Fruit fly (Drosophila melanogaster) whole organism, embryonic: ENCODE data around the gene CG1440.

ENCODE experiments used
- Atf-2 ChIP-seq: fragments of 200-800 bp; sonication (Bioruptor generic); optimal IDR thresholded peaks from 2 replicates; lab custom pipeline; 2016; ENCODE audit warnings: missing biosample characterization, missing genetic modification characterization
- Atf3 ChIP-seq: fragments of 200-800 bp; sonication (Bioruptor generic); optimal IDR thresholded peaks from 3 replicates; lab custom pipeline; 2016; ENCODE audit warnings: missing biosample characterization, missing genetic modification characterization
- CG1233 ChIP-seq: fragments of 200-800 bp; sonication (Bioruptor generic); optimal IDR thresholded peaks from 4 replicates; lab custom pipeline; 2018; ENCODE audit warnings: missing biosample characterization, mild to moderate bottlenecking, missing genetic modification characterization
- CG12391 ChIP-seq: fragments of 200-800 bp; sonication (Bioruptor generic); optimal IDR thresholded peaks from 3 replicates; lab custom pipeline; 2018; ENCODE audit warnings: missing biosample characterization, mild to moderate bottlenecking, missing genetic modification characterization, moderate library complexity
- CG13424 ChIP-seq: fragments of 200-800 bp; sonication (Bioruptor generic); optimal IDR thresholded peaks from 2 replicates; lab custom pipeline; 2019; ENCODE audit warnings: missing biosample characterization, mild to moderate bottlenecking, missing genetic modification characterization, moderate library complexity
- CG13894 ChIP-seq: fragments of 200-800 bp; sonication (Bioruptor generic); optimal IDR thresholded peaks from 3 replicates; lab custom pipeline; 2018; ENCODE audit warnings: missing biosample characterization, mild to moderate bottlenecking, missing genetic modification characterization, moderate library complexity
- CG14050 ChIP-seq: fragments of 200-800 bp; sonication (Bioruptor generic); IDR thresholded peaks from 3 replicates; pipeline ENCODE4 v1.3.6; 2022; ENCODE audit warnings: missing biosample characterization, missing genetic modification characterization
- CG1647 ChIP-seq: fragments of 200-800 bp; sonication (Bioruptor generic); optimal IDR thresholded peaks from 3 replicates; lab custom pipeline; 2016; ENCODE audit warnings: missing biosample characterization, missing genetic modification characterization
- CG17359 ChIP-seq: fragments of 200-800 bp; sonication (Bioruptor generic); optimal IDR thresholded peaks from 3 replicates; lab custom pipeline; 2018; ENCODE audit warnings: missing biosample characterization, mild to moderate bottlenecking, missing genetic modification characterization, moderate library complexity
- CG17568 ChIP-seq: fragments of 200-800 bp; sonication (Bioruptor generic); optimal IDR thresholded peaks from 2 replicates; lab custom pipeline; 2018; ENCODE audit warnings: missing biosample characterization, mild to moderate bottlenecking, missing genetic modification characterization, moderate library complexity
- CG18619 ChIP-seq: fragments of 200-800 bp; sonication (Bioruptor generic); optimal IDR thresholded peaks from 3 replicates; lab custom pipeline; 2017; ENCODE audit warnings: missing biosample characterization, mild to moderate bottlenecking, missing genetic modification characterization
- CG30020 ChIP-seq: fragments of 200-800 bp; optimal IDR thresholded peaks from 2 replicates; lab custom pipeline; 2019; ENCODE audit warnings: missing biosample characterization, mild to moderate bottlenecking, missing genetic modification characterization, moderate library complexity
- CG3407 ChIP-seq: fragments of 200-800 bp; sonication (Bioruptor generic); optimal IDR thresholded peaks from 2 replicates; lab custom pipeline; 2018; ENCODE audit warnings: missing biosample characterization, mild to moderate bottlenecking, missing genetic modification characterization
- CG4282 ChIP-seq: fragments of 200-800 bp; sonication (Bioruptor generic); optimal IDR thresholded peaks from 2 replicates; lab custom pipeline; 2016; ENCODE audit warnings: missing biosample characterization, missing genetic modification characterization
- CG4328 ChIP-seq: fragments of 200-800 bp; sonication (Bioruptor generic); optimal IDR thresholded peaks from 3 replicates; lab custom pipeline; 2017; ENCODE audit warnings: missing biosample characterization, missing genetic modification reagents, missing genetic modification characterization
- CG43689 ChIP-seq: fragments of 200-800 bp; sonication (Bioruptor generic); IDR thresholded peaks from 2 replicates; pipeline ENCODE4 v1.3.6; 2022; ENCODE audit warnings: missing biosample characterization, missing genetic modification characterization
- CG6683 ChIP-seq: fragments of 200-800 bp; sonication (Bioruptor generic); optimal IDR thresholded peaks from 2 replicates; lab custom pipeline; 2017; ENCODE audit warnings: missing biosample characterization, mild to moderate bottlenecking, missing genetic modification characterization, missing genetic modification reagents
- CG6813 ChIP-seq: fragments of 200-800 bp; sonication (Bioruptor generic); optimal IDR thresholded peaks from 2 replicates; lab custom pipeline; 2017; ENCODE audit warnings: missing biosample characterization, missing genetic modification characterization, mild to moderate bottlenecking, moderate library complexity, missing genetic modification reagents
- CG8359 ChIP-seq: fragments of 200-800 bp; sonication (Bioruptor generic); optimal IDR thresholded peaks from 2 replicates; lab custom pipeline; 2017; ENCODE audit warnings: missing biosample characterization, mild to moderate bottlenecking, missing genetic modification characterization, borderline replicate concordance
- CG8478 ChIP-seq: fragments of >200 bp; optimal IDR thresholded peaks from 2 replicates; lab custom pipeline; 2018
- CG9609 ChIP-seq: fragments of 200-800 bp; sonication (Bioruptor generic); optimal IDR thresholded peaks from 3 replicates; lab custom pipeline; 2016; ENCODE audit warnings: missing biosample characterization, missing genetic modification characterization
- Camta ChIP-seq: fragments of 200-800 bp; sonication (Bioruptor generic); optimal IDR thresholded peaks from 2 replicates; lab custom pipeline; 2016; ENCODE audit warnings: missing biosample characterization, missing genetic modification characterization
- Dll ChIP-seq: fragments of 200-800 bp; sonication (Bioruptor generic); IDR thresholded peaks from 4 replicates; pipeline ENCODE4 v1.3.6; 2022; ENCODE audit warnings: missing biosample characterization, missing genetic modification characterization; ENCODE audit not compliant: partially characterized antibody
- Ets65A ChIP-seq: fragments of 200-800 bp; sonication (Bioruptor generic); peaks from one replicate; lab custom pipeline; 2016; ENCODE audit warnings: missing biosample characterization, missing genetic modification characterization
- H2.0 ChIP-seq: fragments of 200-800 bp; sonication (Bioruptor generic); IDR thresholded peaks from 2 replicates; pipeline ENCODE4 v1.3.6; 2022; ENCODE audit warnings: missing biosample characterization, missing genetic modification characterization
- HLHmδ ChIP-seq: fragments of 200-800 bp; sonication (Bioruptor generic); optimal IDR thresholded peaks from 2 replicates; lab custom pipeline; 2018; ENCODE audit warnings: missing biosample characterization, mild to moderate bottlenecking, missing genetic modification characterization, moderate library complexity
- Kr ChIP-seq: fragments of 200-800 bp; sonication (Bioruptor generic); optimal IDR thresholded peaks from 2 replicates; lab custom pipeline; 2017; ENCODE audit warnings: missing biosample characterization, mild to moderate bottlenecking, missing genetic modification characterization
- Mrtf ChIP-seq: fragments of 200-800 bp; sonication (Bioruptor generic); IDR thresholded peaks from 3 replicates; pipeline ENCODE4 v1.3.6; 2022; ENCODE audit warnings: missing biosample characterization, missing genetic modification characterization
- Rfx ChIP-seq: fragments of 200-800 bp; sonication (Bioruptor generic); IDR thresholded peaks from 2 replicates; pipeline ENCODE4 v1.3.6; 2022; ENCODE audit warnings: missing biosample characterization, missing genetic modification characterization
- Sin3A ChIP-seq: fragments of >200 bp; optimal IDR thresholded peaks from 2 replicates; lab custom pipeline; 2018
- Spps ChIP-seq: fragments of 200-800 bp; sonication (Bioruptor generic); optimal IDR thresholded peaks from 2 replicates; lab custom pipeline; 2018; ENCODE audit warnings: missing biosample characterization, mild to moderate bottlenecking, missing genetic modification characterization
- Usf ChIP-seq: fragments of 200-800 bp; sonication (Bioruptor generic); optimal IDR thresholded peaks from 2 replicates; lab custom pipeline; 2017; ENCODE audit warnings: missing genotype, missing biosample characterization, missing genetic modification characterization
- ara ChIP-seq: fragments of 200-800 bp; sonication (Bioruptor generic); IDR thresholded peaks from 2 replicates; pipeline ENCODE4 v1.3.6; 2022; ENCODE audit warnings: missing biosample characterization, missing genetic modification characterization
- bcd ChIP-seq: fragments of 200-800 bp; sonication (Bioruptor generic); optimal IDR thresholded peaks from 2 replicates; lab custom pipeline; 2017; ENCODE audit warnings: missing biosample characterization, mild to moderate bottlenecking, missing genetic modification characterization
- danr ChIP-seq: fragments of 200-800 bp; sonication (Bioruptor generic); IDR thresholded peaks from 2 replicates; pipeline ENCODE4 v1.3.6; 2022; ENCODE audit warnings: missing biosample characterization, missing genetic modification characterization
- fd102C ChIP-seq: fragments of 200-800 bp; sonication (Bioruptor generic); optimal IDR thresholded peaks from 2 replicates; lab custom pipeline; 2018; ENCODE audit warnings: missing biosample characterization, mild to moderate bottlenecking, missing genetic modification characterization, moderate library complexity
- jigr1 ChIP-seq: fragments of 200-800 bp; sonication (Bioruptor generic); IDR thresholded peaks from 3 replicates; pipeline ENCODE4 v1.3.6; 2022; ENCODE audit warnings: missing biosample characterization, missing genetic modification characterization
- lola ChIP-seq, 3 experiments: fragments of >200 bp in 2 of 3; fragments of 200-800 bp in 1 of 3; sonication (Bioruptor generic) in 1 of 3; optimal IDR thresholded peaks; 2 replicates each; lab custom pipeline; 2017 to 2019; ENCODE audit warnings: missing biosample characterization in 3 of 3, missing genetic modification characterization in 3 of 3, mild to moderate bottlenecking in 1 of 3, moderate library complexity in 1 of 3
- maf-S ChIP-seq: fragments of 200-800 bp; sonication (Bioruptor generic); optimal IDR thresholded peaks from 2 replicates; lab custom pipeline; 2016; ENCODE audit warnings: missing biosample characterization, missing genetic modification characterization
- nmo ChIP-seq: fragments of 200-800 bp; sonication (Bioruptor generic); optimal IDR thresholded peaks from 2 replicates; lab custom pipeline; 2018; ENCODE audit warnings: missing biosample characterization, mild to moderate bottlenecking, missing genetic modification characterization, moderate library complexity
- oc ChIP-seq: fragments of 200-800 bp; sonication (Bioruptor generic); optimal IDR thresholded peaks from 2 replicates; lab custom pipeline; 2018; ENCODE audit warnings: missing biosample characterization, mild to moderate bottlenecking, missing genetic modification characterization, moderate library complexity
- prd ChIP-seq, 3 experiments: fragments of >200 bp in 2 of 3; fragments of 200-800 bp in 1 of 3; sonication (Bioruptor generic) in 1 of 3; optimal IDR thresholded peaks in 2 of 3; IDR thresholded peaks in 1 of 3; 2 replicates in 2 of 3; 3 replicates in 1 of 3; pipeline versions ENCODE4 v1.3.6 to Lab custom; 2017 to 2022; ENCODE audit warnings: missing biosample characterization in 1 of 3, missing genetic modification characterization in 1 of 3
- rib ChIP-seq: fragments of 200-800 bp; sonication (Bioruptor generic); IDR thresholded peaks from 2 replicates; pipeline ENCODE4 v1.3.6; 2022; ENCODE audit warnings: missing biosample characterization, missing genetic modification characterization
- run ChIP-seq: fragments of 200-800 bp; sonication (Bioruptor generic); optimal IDR thresholded peaks from 3 replicates; lab custom pipeline; 2018; ENCODE audit warnings: missing biosample characterization, mild to moderate bottlenecking, missing genetic modification characterization
- scrt ChIP-seq: fragments of 200-800 bp; sonication (Bioruptor generic); optimal IDR thresholded peaks from 2 replicates; lab custom pipeline; 2018; ENCODE audit warnings: missing biosample characterization, mild to moderate bottlenecking, missing genetic modification characterization, moderate library complexity
- tgo ChIP-seq: fragments of 200-800 bp; sonication (Bioruptor generic); IDR thresholded peaks from 3 replicates; pipeline ENCODE4 v1.3.6; 2022; ENCODE audit warnings: missing biosample characterization, missing genetic modification characterization
- tna ChIP-seq: fragments of 200-800 bp; sonication (Bioruptor generic); IDR thresholded peaks from 2 replicates; pipeline ENCODE4 v1.3.6; 2022; ENCODE audit warnings: missing biosample characterization, missing genetic modification characterization; ENCODE audit not compliant: partially characterized antibody
- trh ChIP-seq: fragments of 200-800 bp; sonication (Bioruptor generic); optimal IDR thresholded peaks from 2 replicates; lab custom pipeline; 2016; ENCODE audit warnings: missing biosample characterization, missing genetic modification characterization
- yki ChIP-seq: fragments of >200 bp; optimal IDR thresholded peaks from 3 replicates; lab custom pipeline; 2018
- z ChIP-seq: fragments of 200-800 bp; sonication (Bioruptor generic); IDR thresholded peaks from 3 replicates; pipeline ENCODE4 v1.3.6; 2022; ENCODE audit warnings: missing biosample characterization, missing genetic modification characterization
- zfh1 ChIP-seq: fragments of 200-800 bp; sonication (Bioruptor generic); IDR thresholded peaks from 3 replicates; pipeline ENCODE4 v1.3.6; 2022; ENCODE audit warnings: missing biosample characterization, missing genetic modification characterization

The CG1440 gene

dm6 chrX:8444883-8445572 lies 8.2 kb downstream of the CG1440 start (continued):
- TF ChIP-seq CG4328 (no peak), CG14050 (no peak), bcd (GFP tag; lab: Kevin White, UChicago) (no peak), Spps (tag; lab: Kevin White, UChicago) (peak; percentile 61), yki (lab: Kevin White, UChicago) (no peak), CG1647 (GFP tag; lab: Kevin White, UChicago) (no peak), CG13894 (no peak), run (tag; lab: Kevin White, UChicago) (no peak), lola (GFP tag; optimal IDR thresholded peaks at IDR 0.05; lab: Kevin White, UChicago) (peak in 1 of 3 experiments; percentile 83), Sin3A (lab: Kevin White, UChicago) (no peak), nmo (GFP tag; lab: Kevin White, UChicago) (peak; percentile 79), CG6683 (GFP tag; lab: Kevin White, UChicago) (no peak), ara (no peak), CG8359 (no peak), CG43689 (no peak), CG18619 (GFP tag; lab: Kevin White, UChicago) (no peak), Ets65A (GFP tag; lab: Kevin White, UChicago) (no peak), HLHmδ (GFP tag; lab: Kevin White, UChicago) (no peak), Usf (GFP tag; lab: Kevin White, UChicago) (peak; percentile 11), danr (GFP tag; lab: Robert Waterston, UW) (no peak), Kr (GFP tag; lab: Kevin White, UChicago) (no peak), CG9609 (GFP tag; lab: Kevin White, UChicago) (no peak), CG1233 (peak; percentile 32), jigr1 (GFP tag; lab: Robert Waterston, UW) (no peak), maf-S (GFP tag; lab: Kevin White, UChicago) (no peak), CG4282 (GFP tag; lab: Kevin White, UChicago) (no peak), Camta (GFP tag; lab: Kevin White, UChicago) (no peak), CG3407 (GFP tag; lab: Kevin White, UChicago) (no peak), CG13424 (peak; percentile 69), fd102C (GFP tag; lab: Kevin White, UChicago) (no peak), Dll (GFP tag; lab: Robert Waterston, UW) (no peak), H2.0 (GFP tag; lab: Robert Waterston, UW) (no peak), oc (peak; percentile 14), rib (no peak), z (GFP tag; lab: Robert Waterston, UW) (no peak), CG6813 (GFP tag; lab: Kevin White, UChicago) (no peak), zfh1 (no peak), tgo (GFP tag; lab: Robert Waterston, UW) (0 out of 3 replicates have a peak, but pooled peaks have one; percentile 30), scrt (GFP tag; lab: Kevin White, UChicago) (no peak), tna (GFP tag; lab: Robert Waterston, UW) (no peak), Mrtf (GFP tag; lab: Robert Waterston, UW) (no peak), CG30020 (tag; lab: Kevin White, UChicago) (peak; percentile 27), Atf-2 (GFP tag; lab: Kevin White, UChicago) (no peak), prd (optimal IDR thresholded peaks at IDR 0.05; lab: Kevin White, UChicago) (no peak), prd (GFP tag; IDR thresholded peaks at IDR 0.05; lab: Robert Waterston, UW) (peak; percentile 66), trh (GFP tag; lab: Kevin White, UChicago) (no peak), CG17359 (peak; percentile 60), CG12391 (tag; lab: Kevin White, UChicago) (peak; percentile 83), Atf3 (GFP tag; lab: Kevin White, UChicago) (no peak), Rfx (GFP tag; lab: Robert Waterston, UW) (peak; percentile 60), CG17568 (GFP tag; lab: Kevin White, UChicago) (no peak), CG8478 (lab: Kevin White, UChicago) (no peak)
